Fruit fly (Drosophila melanogaster): Measurements from ENCODE around the gene dl.

Gene dl

dm6 chr2L:17457944-17458343 is 7.8 kb upstream of the dl start, which contains the start of gene CG18563:
Gene CG18563, minus strand, starts transcription at chr2L:17458044.
- no peak for TF ChIP-seq N (GFP tag; optimal IDR thresholded peaks at IDR 0.05)
- TF ChIP-seq lola (GFP tag; optimal IDR thresholded peaks at IDR 0.05), result no peak
- TF ChIP-seq woc (GFP tag; optimal IDR thresholded peaks at IDR 0.05), result no peak
- TF ChIP-seq Sp1 (GFP tag; optimal IDR thresholded peaks at IDR 0.05), result no peak
- no peak for TF ChIP-seq Hr78 (GFP tag; optimal IDR thresholded peaks at IDR 0.05)
- no peak for TF ChIP-seq foxo (GFP tag; optimal IDR thresholded peaks at IDR 0.05)
- no peak for TF ChIP-seq sage (GFP tag; optimal IDR thresholded peaks at IDR 0.05)
- no peak for TF ChIP-seq Dfd (GFP tag; optimal IDR thresholded peaks at IDR 0.05)
- TF ChIP-seq Vsx2 (GFP tag; optimal IDR thresholded peaks at IDR 0.05; ENCODE audit: partially characterized antibody), result no peak
- no peak for TF ChIP-seq rgr (GFP tag; optimal IDR thresholded peaks at IDR 0.05)

- no peak for TF ChIP-seq pan (optimal IDR thresholded peaks at IDR 0.05)
- TF ChIP-seq Rel (GFP tag; optimal IDR thresholded peaks at IDR 0.05), result no peak
- TF ChIP-seq Rel (tag; optimal IDR thresholded peaks at IDR 0.05), result peak; percentile 89
Observed at dm6 chr2L:17455823-17456222, 5.7 kb upstream of the dl start, which contains the start of gene SPH93. Gene SPH93, minus strand, starts transcription at chr2L:17455923.

dm6 chr2L:17452624-17453023 is 2.5 kb upstream of the dl start, which contains the start of gene CG5050:
Gene CG5050, plus strand, starts transcription at chr2L:17452924.
- TF ChIP-seq Dfd (GFP tag; optimal IDR thresholded peaks at IDR 0.05), result no peak
- no peak for TF ChIP-seq CrebA (GFP tag; optimal IDR thresholded peaks at IDR 0.05; ENCODE audit: borderline replicate concordance)
- no peak for TF ChIP-seq jim (GFP tag; optimal IDR thresholded peaks at IDR 0.05)
- no peak for TF ChIP-seq brk (GFP tag; optimal IDR thresholded peaks at IDR 0.05)
- no peak for TF ChIP-seq woc (GFP tag; optimal IDR thresholded peaks at IDR 0.05)
- TF ChIP-seq br (GFP tag; optimal IDR thresholded peaks at IDR 0.05), result no peak
- no peak for TF ChIP-seq CG9705 (GFP tag; optimal IDR thresholded peaks at IDR 0.05)
- no peak for TF ChIP-seq usp (GFP tag; optimal IDR thresholded peaks at IDR 0.05)

- TF ChIP-seq Jra (GFP tag; optimal IDR thresholded peaks at IDR 0.05) (no peak), psq (GFP tag; optimal IDR thresholded peaks at IDR 0.05) (no peak), br (GFP tag; optimal IDR thresholded peaks at IDR 0.05) (no peak), GATAd (GFP tag; optimal IDR thresholded peaks at IDR 0.05) (no peak), N (GFP tag; optimal IDR thresholded peaks at IDR 0.05) (no peak), h (GFP tag; optimal IDR thresholded peaks at IDR 0.05) (no peak), CrebA (GFP tag; optimal IDR thresholded peaks at IDR 0.05; ENCODE audit: borderline replicate concordance) (no peak), fru (GFP tag; optimal IDR thresholded peaks at IDR 0.05) (no peak), OdsH (GFP tag; optimal IDR thresholded peaks at IDR 0.05) (no peak), sage (GFP tag; optimal IDR thresholded peaks at IDR 0.05) (no peak), jim (GFP tag; optimal IDR thresholded peaks at IDR 0.05) (no peak), Dfd (GFP tag; optimal IDR thresholded peaks at IDR 0.05) (no peak), brk (GFP tag; optimal IDR thresholded peaks at IDR 0.05) (no peak), CG9705 (GFP tag; optimal IDR thresholded peaks at IDR 0.05) (no peak), dsf (GFP tag; optimal IDR thresholded peaks at IDR 0.05; ENCODE audit: borderline replicate concordance) (no peak), Rel (GFP tag; optimal IDR thresholded peaks at IDR 0.05) (no peak), Rel (tag; optimal IDR thresholded peaks at IDR 0.05) (no peak), Myc (optimal IDR thresholded peaks at IDR 0.05) (no peak), Vsx2 (GFP tag; optimal IDR thresholded peaks at IDR 0.05; ENCODE audit: partially characterized antibody) (no peak), rgr (GFP tag; optimal IDR thresholded peaks at IDR 0.05) (no peak)
Observed at dm6 chr2L:17452084-17452483, 1.9 kb upstream of the dl start.

dm6 chr2L:17450505-17451415 is 596 bp upstream of the dl start:
- TF ChIP-seq dl (GFP tag; optimal IDR thresholded peaks at IDR 0.05; ENCODE audit: insufficient read depth in 1 of 2, partially characterized antibody in 2 of 2) (peak in 1 of 2 experiments; percentile 63), brk (GFP tag; optimal IDR thresholded peaks at IDR 0.05) (peak; percentile 3), foxo (GFP tag; optimal IDR thresholded peaks at IDR 0.05) (peak in 1 of 2 experiments; percentile 83), lola (GFP tag; optimal IDR thresholded peaks at IDR 0.05) (no peak), usp (GFP tag; optimal IDR thresholded peaks at IDR 0.05) (no peak), jim (GFP tag; optimal IDR thresholded peaks at IDR 0.05) (no peak), Rel (GFP tag; optimal IDR thresholded peaks at IDR 0.05) (no peak), Rel (tag; optimal IDR thresholded peaks at IDR 0.05) (no peak), Vsx2 (GFP tag; optimal IDR thresholded peaks at IDR 0.05; ENCODE audit: partially characterized antibody) (no peak), Hr83 (GFP tag; optimal IDR thresholded peaks at IDR 0.05; ENCODE audit: poor library complexity, severe bottlenecking) (no peak), Hr78 (GFP tag; optimal IDR thresholded peaks at IDR 0.05) (no peak), Abd-B (GFP tag; optimal IDR thresholded peaks at IDR 0.05) (no peak), N (GFP tag; optimal IDR thresholded peaks at IDR 0.05) (no peak), CG32264 (GFP tag; optimal IDR thresholded peaks at IDR 0.05) (peak; percentile 27), GATAd (GFP tag; optimal IDR thresholded peaks at IDR 0.05) (no peak), br (GFP tag; optimal IDR thresholded peaks at IDR 0.05) (peak; percentile 64), tai (GFP tag; optimal IDR thresholded peaks at IDR 0.05) (peak; percentile 8), CrebA (GFP tag; optimal IDR thresholded peaks at IDR 0.05; ENCODE audit: borderline replicate concordance) (no peak), dsf (GFP tag; optimal IDR thresholded peaks at IDR 0.05; ENCODE audit: borderline replicate concordance) (no peak), OdsH (GFP tag; optimal IDR thresholded peaks at IDR 0.05) (peak; percentile 78), rgr (GFP tag; optimal IDR thresholded peaks at IDR 0.05) (peak; percentile 86), Jra (GFP tag; optimal IDR thresholded peaks at IDR 0.05) (peak; percentile 71), CG9705 (GFP tag; optimal IDR thresholded peaks at IDR 0.05) (peak; percentile 43), woc (GFP tag; optimal IDR thresholded peaks at IDR 0.05) (peak; percentile 47), Hnf4 (GFP tag; optimal IDR thresholded peaks at IDR 0.05) (peak; percentile 73), Dfd (GFP tag; optimal IDR thresholded peaks at IDR 0.05) (no peak), Dif (GFP tag; optimal IDR thresholded peaks at IDR 0.05; ENCODE audit: partially characterized antibody) (peak; percentile 32), ey (GFP tag; optimal IDR thresholded peaks at IDR 0.05) (peak; percentile 77), Sp1 (GFP tag; optimal IDR thresholded peaks at IDR 0.05) (peak; percentile 75)
